Fruit fly (Drosophila melanogaster) S2 (cell line): ENCODE measurements around the gene PK2-R1.

Experiments
- CG8478 ChIP-seq: fragments of >200 bp; optimal IDR thresholded peaks from 2 replicates; lab custom pipeline; 2018
- CTCF ChIP-seq, 2 experiments: fragments of >200 bp; optimal IDR thresholded peaks; 2 replicates each; lab custom pipeline; 2018

DNA sequence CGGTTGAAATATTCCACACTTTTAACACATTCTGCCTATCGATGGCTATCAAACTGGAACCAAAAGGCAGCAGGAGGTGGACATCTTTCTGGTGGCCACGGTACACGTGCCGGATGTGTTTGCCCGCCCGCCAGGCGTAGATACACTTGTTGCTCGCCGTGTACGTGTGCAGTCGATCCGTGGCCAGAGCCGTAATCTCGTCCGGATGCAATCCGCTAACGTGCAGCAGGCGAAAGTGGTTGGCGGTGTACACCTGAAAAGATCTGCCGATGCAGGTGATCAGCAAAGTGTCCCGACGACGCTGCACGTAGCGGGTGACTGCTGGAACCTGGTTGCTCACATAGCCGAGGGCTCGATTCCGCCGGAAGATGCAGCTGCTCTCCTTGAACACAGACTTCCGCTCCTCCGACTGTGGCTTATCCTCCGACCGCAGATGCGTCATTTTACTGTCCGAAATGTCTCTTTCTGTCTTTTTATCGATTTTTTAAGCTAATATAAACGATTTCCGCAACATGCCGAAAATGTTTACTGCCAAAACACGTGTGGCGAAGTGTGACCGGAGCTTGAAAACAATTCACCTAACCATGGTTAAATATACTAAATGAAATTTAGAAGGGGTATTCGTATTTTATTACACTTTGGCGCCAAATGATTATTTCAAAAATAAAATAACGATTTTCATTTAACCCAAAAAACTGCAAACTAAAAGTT, 50.2 kb downstream of the PK2-R1 start, which contains the start of gene CG9799:
- TF ChIP-seq CG8478, result no peak
- no peak for TF ChIP-seq CTCF (optimal IDR thresholded peaks at IDR 0.05; lab: Kevin White, UChicago)
